Worm (Caenorhabditis elegans) whole organism, young adult: ENCODE results near the gene D2045.5.

Source experiments
- B0019.2 ChIP-seq: fragments of 200-800 bp; sonication (Bioruptor generic); conservative IDR thresholded peaks from 2 replicates; pipeline ENCODE4 v1.3.6; 2022; ENCODE audit warnings: missing genetic modification reagents, missing genetic modification characterization, missing compliant biosample characterization
- B0035.1 ChIP-seq: sonication (generic microtip); optimal IDR thresholded peaks from 2 replicates; lab custom pipeline; 2016; ENCODE audit warnings: missing genetic modification characterization, mild to moderate bottlenecking, missing compliant biosample characterization, missing genotype, missing genetic modification reagents
- C06A6.2 ChIP-seq: fragments of 200-800 bp; sonication (Bioruptor generic); conservative IDR thresholded peaks from 2 replicates; pipeline ENCODE4 v1.3.6; 2022; ENCODE audit warnings: missing genetic modification characterization, missing compliant biosample characterization
- C17E4.6 ChIP-seq: fragments of 200-800 bp; sonication (Bioruptor generic); IDR thresholded peaks from 2 replicates; pipeline ENCODE4 v1.3.6; 2022; ENCODE audit warnings: missing genetic modification reagents, missing genetic modification characterization, missing compliant biosample characterization
- F23B12.7 ChIP-seq: sonication (generic microtip); optimal IDR thresholded peaks from 2 replicates; lab custom pipeline; 2017; ENCODE audit warnings: missing genetic modification characterization, mild to moderate bottlenecking, missing compliant biosample characterization, antibody characterized with exemption, moderate library complexity; ENCODE audit not compliant: insufficient read depth
- F33H1.4 ChIP-seq: fragments of 200-800 bp; sonication (Bioruptor generic); IDR thresholded peaks from 2 replicates; pipeline ENCODE4 v1.3.6; 2022; ENCODE audit warnings: missing genetic modification reagents, missing genetic modification characterization, missing compliant biosample characterization
- F49E8.2 ChIP-seq: sonication (generic microtip); optimal IDR thresholded peaks from 3 replicates; lab custom pipeline; 2017; ENCODE audit warnings: missing genetic modification characterization, mild to moderate bottlenecking, missing compliant biosample characterization, antibody characterized with exemption, moderate library complexity; ENCODE audit not compliant: insufficient read depth
- F52B5.7 ChIP-seq: sonication (generic microtip); optimal IDR thresholded peaks from 2 replicates; lab custom pipeline; 2016; ENCODE audit warnings: mild to moderate bottlenecking, missing genetic modification characterization, missing compliant biosample characterization
- Y56A3A.18 ChIP-seq: fragments of 200-800 bp; sonication (Bioruptor generic); IDR thresholded peaks from 2 replicates; pipeline ENCODE4 v1.3.6; 2022; ENCODE audit warnings: missing genetic modification reagents, missing genetic modification characterization, missing compliant biosample characterization
- Y95B8A.8 ChIP-seq: fragments of 200-800 bp; sonication (Bioruptor generic); IDR thresholded peaks from 2 replicates; pipeline ENCODE4 v1.3.6; 2022; ENCODE audit warnings: missing genetic modification reagents, missing genetic modification characterization, missing compliant biosample characterization
- ZK185.1 ChIP-seq: sonication (generic microtip); optimal IDR thresholded peaks from 2 replicates; lab custom pipeline; 2016; ENCODE audit warnings: mild to moderate bottlenecking, missing genetic modification characterization, missing compliant biosample characterization; ENCODE audit not compliant: poor library complexity, severe bottlenecking
- ama-1 ChIP-seq, 3 experiments: fragments of 150-350 bp in 1 of 3; sonication (generic microtip) in 2 of 3; optimal IDR thresholded peaks; 2 replicates each; lab custom pipeline; 2014 to 2018; ENCODE audit warnings: missing biosample characterization in 2 of 3, missing genetic modification characterization in 2 of 3, missing genetic modification reagents in 2 of 3
- aptf-3 ChIP-seq: fragments of 200-800 bp; sonication (Bioruptor generic); IDR thresholded peaks from 2 replicates; pipeline ENCODE4 v1.3.6; 2022; ENCODE audit warnings: missing genetic modification characterization, missing compliant biosample characterization
- atf-7 ChIP-seq: sonication (generic microtip); optimal IDR thresholded peaks from 2 replicates; lab custom pipeline; 2017; ENCODE audit warnings: mild to moderate bottlenecking, missing genetic modification characterization, missing compliant biosample characterization
- bed-1 ChIP-seq: fragments of 200-800 bp; sonication (Bioruptor generic); IDR thresholded peaks from 2 replicates; pipeline ENCODE4 v1.3.6; 2022; ENCODE audit warnings: missing genetic modification reagents, missing genetic modification characterization, missing compliant biosample characterization
- bed-2 ChIP-seq: fragments of 200-800 bp; sonication (Bioruptor generic); IDR thresholded peaks from 2 replicates; pipeline ENCODE4 v1.3.6; 2022; ENCODE audit warnings: missing genetic modification reagents, missing genetic modification characterization, missing compliant biosample characterization
- ccch-3 ChIP-seq: fragments of 200-800 bp; sonication (Bioruptor generic); optimal IDR thresholded peaks from 2 replicates; lab custom pipeline; 2018; ENCODE audit warnings: mild to moderate bottlenecking, missing genetic modification characterization, missing compliant biosample characterization
- cebp-2 ChIP-seq: fragments of 200-800 bp; sonication (Bioruptor generic); IDR thresholded peaks from 2 replicates; pipeline ENCODE4 v1.3.6; 2022; ENCODE audit warnings: missing genetic modification characterization, missing compliant biosample characterization
- ceh-100 ChIP-seq: fragments of 200-800 bp; sonication (Bioruptor generic); IDR thresholded peaks from 2 replicates; pipeline ENCODE4 v1.3.6; 2022; ENCODE audit warnings: missing genetic modification reagents, missing genetic modification characterization, missing compliant biosample characterization
- ceh-91 ChIP-seq: fragments of 200-800 bp; sonication (Bioruptor generic); IDR thresholded peaks from 2 replicates; pipeline ENCODE4 v1.3.6; 2022; ENCODE audit warnings: missing genetic modification reagents, missing genetic modification characterization, missing compliant biosample characterization
- dpl-1 ChIP-seq: fragments of 150-350 bp; optimal IDR thresholded peaks from 2 replicates; lab custom pipeline; 2014; ENCODE audit warnings: missing biosample characterization, missing genetic modification reagents, missing genetic modification characterization
- efl-1 ChIP-seq: fragments of 150-350 bp; optimal IDR thresholded peaks from 2 replicates; lab custom pipeline; 2014; ENCODE audit warnings: missing biosample characterization, missing genetic modification reagents, missing genetic modification characterization
- egl-18 ChIP-seq: fragments of 200-800 bp; sonication (Bioruptor generic); IDR thresholded peaks from 2 replicates; pipeline ENCODE4 v1.3.6; 2022; ENCODE audit warnings: missing genetic modification reagents, missing genetic modification characterization, missing compliant biosample characterization
- egrh-3 ChIP-seq: fragments of 200-800 bp; sonication (Bioruptor generic); IDR thresholded peaks from 2 replicates; pipeline ENCODE4 v1.3.6; 2022; ENCODE audit warnings: missing genetic modification reagents, missing genetic modification characterization, missing compliant biosample characterization
- ekl-4 ChIP-seq: fragments of 200-800 bp; sonication (Bioruptor generic); IDR thresholded peaks from 2 replicates; pipeline ENCODE4 v1.3.6; 2022; ENCODE audit warnings: missing genetic modification reagents, missing genetic modification characterization, missing compliant biosample characterization
- hmg-1.2 ChIP-seq: fragments of 200-800 bp; sonication (Bioruptor generic); IDR thresholded peaks from 2 replicates; pipeline ENCODE4 v1.3.6; 2022; ENCODE audit warnings: missing genetic modification reagents, missing genetic modification characterization, missing compliant biosample characterization
- hsf-1 ChIP-seq: fragments of 200-800 bp; sonication (Bioruptor generic); IDR thresholded peaks from 2 replicates; pipeline ENCODE4 v1.3.6; 2022; ENCODE audit warnings: missing genetic modification reagents, missing genetic modification characterization, missing compliant biosample characterization
- lag-1 ChIP-seq: fragments of 200-800 bp; sonication (Bioruptor generic); IDR thresholded peaks from 2 replicates; pipeline ENCODE4 v1.3.6; 2022; ENCODE audit warnings: missing genetic modification reagents, missing genetic modification characterization, missing compliant biosample characterization
- lin-26 ChIP-seq: fragments of 200-800 bp; sonication (Bioruptor generic); IDR thresholded peaks from 2 replicates; pipeline ENCODE4 v1.3.6; 2022; ENCODE audit warnings: missing genetic modification reagents, missing genetic modification characterization, missing compliant biosample characterization
- lin-35 ChIP-seq, 3 experiments: fragments of 150-350 bp in 2 of 3; sonication (generic microtip) in 1 of 3; optimal IDR thresholded peaks; 2 replicates each; lab custom pipeline; 2014 to 2018; ENCODE audit warnings: missing biosample characterization in 3 of 3, missing genetic modification characterization in 3 of 3, missing genetic modification reagents in 3 of 3
- lin-54 ChIP-seq: fragments of 200-800 bp; sonication (Bioruptor generic); optimal IDR thresholded peaks from 2 replicates; lab custom pipeline; 2018; ENCODE audit warnings: mild to moderate bottlenecking, missing genetic modification characterization, missing compliant biosample characterization
- lsl-1 ChIP-seq: fragments of 200-800 bp; sonication (Bioruptor generic); optimal IDR thresholded peaks from 2 replicates; lab custom pipeline; 2018; ENCODE audit warnings: mild to moderate bottlenecking, missing genetic modification characterization, moderate library complexity, missing compliant biosample characterization
- nfya-2 ChIP-seq: fragments of 200-800 bp; sonication (Bioruptor generic); IDR thresholded peaks from 2 replicates; pipeline ENCODE4 v1.3.6; 2022; ENCODE audit warnings: missing genetic modification reagents, missing genetic modification characterization, missing compliant biosample characterization
- nhr-80 ChIP-seq: sonication (generic microtip); optimal IDR thresholded peaks from 2 replicates; lab custom pipeline; 2016; ENCODE audit warnings: missing genetic modification characterization, missing compliant biosample characterization
- pbrm-1 ChIP-seq: fragments of 200-800 bp; sonication (Bioruptor generic); IDR thresholded peaks from 2 replicates; pipeline ENCODE4 v1.3.6; 2022; ENCODE audit warnings: missing genetic modification reagents, missing genetic modification characterization, missing compliant biosample characterization
- pha-4 ChIP-seq: fragments of 150-350 bp; sonication (generic microtip); optimal IDR thresholded peaks from 2 replicates; lab custom pipeline; 2014; ENCODE audit warnings: missing biosample characterization, missing genetic modification reagents, missing genetic modification characterization
- rec-8 ChIP-seq, 2 experiments: sonication (generic microtip); optimal IDR thresholded peaks; 2 replicates each; lab custom pipeline; 2016; ENCODE audit warnings: mild to moderate bottlenecking in 2 of 2, missing genetic modification characterization in 2 of 2, missing genetic modification reagents in 2 of 2, missing genotype in 2 of 2, missing biosample characterization in 1 of 2, missing compliant biosample characterization in 1 of 2, moderate library complexity in 1 of 2
- rpc-1 ChIP-seq, 2 experiments: fragments of 150-350 bp in 1 of 2; sonication (generic microtip) in 1 of 2; optimal IDR thresholded peaks; 2 replicates each; lab custom pipeline; 2014 to 2018; ENCODE audit warnings: missing biosample characterization in 1 of 2, missing genetic modification characterization in 1 of 2, missing genetic modification reagents in 1 of 2, missing genotype in 1 of 2
- snpc-1.1 ChIP-seq: sonication (generic microtip); optimal IDR thresholded peaks from 2 replicates; lab custom pipeline; 2017; ENCODE audit warnings: missing genetic modification characterization, mild to moderate bottlenecking, missing compliant biosample characterization, antibody characterized with exemption, moderate library complexity, missing genotype, missing genetic modification reagents; ENCODE audit not compliant: insufficient read depth
- snpc-1.3 ChIP-seq: sonication (generic microtip); optimal IDR thresholded peaks from 2 replicates; lab custom pipeline; 2017; ENCODE audit warnings: missing genetic modification characterization, mild to moderate bottlenecking, missing compliant biosample characterization, antibody characterized with exemption, moderate library complexity, missing genotype, missing genetic modification reagents; ENCODE audit not compliant: insufficient read depth
- somi-1 ChIP-seq: fragments of 200-800 bp; sonication (Bioruptor generic); optimal IDR thresholded peaks from 2 replicates; lab custom pipeline; 2018; ENCODE audit warnings: mild to moderate bottlenecking, missing genetic modification characterization, missing compliant biosample characterization
- tbx-9 ChIP-seq: sonication (generic microtip); optimal IDR thresholded peaks from 2 replicates; lab custom pipeline; 2016; ENCODE audit warnings: borderline replicate concordance, missing genetic modification characterization, inconsistent platforms, missing compliant biosample characterization
- unc-130 ChIP-seq: sonication (generic microtip); optimal IDR thresholded peaks from 2 replicates; lab custom pipeline; 2016; ENCODE audit warnings: missing genetic modification reagents, missing genetic modification characterization, missing compliant biosample characterization
- zfh-2 ChIP-seq: fragments of 200-800 bp; sonication (Bioruptor generic); conservative IDR thresholded peaks from 2 replicates; pipeline ENCODE4 v1.3.6; 2022; ENCODE audit warnings: missing genetic modification reagents, missing genetic modification characterization, missing compliant biosample characterization
- ztf-25 ChIP-seq: fragments of 200-800 bp; sonication (Bioruptor generic); IDR thresholded peaks from 2 replicates; pipeline ENCODE4 v1.3.6; 2022; ENCODE audit warnings: missing genetic modification reagents, missing genetic modification characterization, missing compliant biosample characterization

Gene D2045.5

DNA sequence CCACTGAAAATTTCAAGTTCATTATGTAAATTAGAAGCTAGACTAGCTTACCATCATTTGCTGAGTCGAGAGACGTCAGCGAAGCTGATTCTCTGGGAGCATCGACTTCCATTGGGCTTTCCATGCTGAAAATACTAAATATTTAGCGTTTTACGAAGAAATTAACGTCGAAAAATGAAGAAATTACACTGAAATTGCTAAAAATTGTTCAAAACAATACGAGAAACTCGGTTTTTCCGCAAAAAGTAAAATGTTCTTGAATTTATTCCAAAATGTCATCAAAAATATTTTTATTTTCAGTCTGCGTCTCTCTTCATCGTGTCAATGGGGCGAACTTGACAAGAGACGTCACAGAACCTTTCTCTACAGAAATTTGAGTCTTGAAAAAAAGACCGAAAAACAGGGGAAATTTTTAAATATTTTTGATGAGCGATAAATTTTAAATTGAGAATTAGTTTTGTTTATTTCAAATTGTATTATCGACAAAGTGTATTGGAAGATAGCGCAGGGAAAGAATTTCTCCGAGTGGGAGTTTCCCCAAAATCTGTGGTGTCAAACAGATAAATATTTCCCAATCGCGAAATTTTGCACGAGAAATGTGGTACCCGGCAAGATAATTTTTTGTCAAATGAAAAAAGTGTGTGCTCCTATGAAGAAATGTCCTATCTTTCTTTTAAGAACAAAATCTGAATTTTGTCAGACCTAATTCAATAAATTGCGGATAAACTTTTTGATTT lies 8.8 kb downstream of the D2045.5 start, which contains the start of gene ecps-1 (continued):
- TF ChIP-seq C17E4.6 (GFP tag; lab: Robert Waterston, UW) (peak; percentile 70), aptf-3 (GFP tag; lab: Robert Waterston, UW) (no peak), F49E8.2 (peak; percentile 84), ama-1 (optimal IDR thresholded peaks at IDR 0.05; lab: Kevin White, UChicago) (no peak), ama-1 (GFP tag; optimal IDR thresholded peaks at IDR 0.05; lab: Kevin White, UChicago) (no peak), snpc-1.3 (tag; lab: Kevin White, UChicago) (peak; percentile 79), F33H1.4 (GFP tag; lab: Robert Waterston, UW) (peak; percentile 74), cebp-2 (GFP tag; lab: Robert Waterston, UW) (no peak), F23B12.7 (tag; lab: Kevin White, UChicago) (peak; percentile 87), bed-2 (GFP tag; lab: Robert Waterston, UW) (peak; percentile 62; the same call in 1 of the 2 replicates), C06A6.2 (peak; percentile 74), Y56A3A.18 (GFP tag; lab: Robert Waterston, UW) (no peak), lin-35 (GFP tag; optimal IDR thresholded peaks at IDR 0.05; lab: Kevin White, UChicago) (peak in 1 of 3 experiments; percentile 66), somi-1 (GFP tag; lab: Kevin White, UChicago) (peak; percentile 48), F52B5.7 (tag; lab: Kevin White, UChicago) (no peak), hsf-1 (GFP tag; lab: Robert Waterston, UW) (no peak), tbx-9 (tag; lab: Kevin White, UChicago) (no peak), bed-1 (GFP tag; lab: Robert Waterston, UW) (no peak), lsl-1 (GFP tag; lab: Kevin White, UChicago) (peak; percentile 79), ceh-100 (GFP tag; lab: Robert Waterston, UW) (peak; percentile 100), ekl-4 (GFP tag; lab: Robert Waterston, UW) (peak; percentile 84; the same call in 1 of the 2 replicates), B0035.1 (tag; lab: Kevin White, UChicago) (no peak), rpc-1 (optimal IDR thresholded peaks at IDR 0.05; lab: Kevin White, UChicago) (no peak), rpc-1 (tag; optimal IDR thresholded peaks at IDR 0.05; lab: Kevin White, UChicago) (no peak), egl-18 (GFP tag; lab: Robert Waterston, UW) (no peak), atf-7 (tag; lab: Kevin White, UChicago) (no peak), rec-8 (tag; optimal IDR thresholded peaks at IDR 0.05; lab: Kevin White, UChicago) (peak; percentile 6 to 37), lin-26 (GFP tag; lab: Robert Waterston, UW) (peak; percentile 25; the same call in 1 of the 2 replicates), nhr-80 (tag; lab: Kevin White, UChicago) (no peak), lag-1 (GFP tag; lab: Robert Waterston, UW) (no peak), ZK185.1 (tag; lab: Kevin White, UChicago) (peak; percentile 90), efl-1 (peak; percentile 64), nfya-2 (GFP tag; lab: Robert Waterston, UW) (no peak), pha-4 (tag; lab: Kevin White, UChicago) (peak; percentile 67), snpc-1.1 (tag; lab: Kevin White, UChicago) (peak; percentile 73), hmg-1.2 (GFP tag; lab: Robert Waterston, UW) (peak; percentile 82), lin-54 (GFP tag; lab: Kevin White, UChicago) (peak; percentile 88), dpl-1 (GFP tag; lab: Kevin White, UChicago) (no peak), pbrm-1 (peak; percentile 94), ceh-91 (GFP tag; lab: Robert Waterston, UW) (peak; percentile 86), zfh-2 (no peak), Y95B8A.8 (GFP tag; lab: Robert Waterston, UW) (peak; percentile 82), ztf-25 (GFP tag; lab: Robert Waterston, UW) (peak; percentile 84), unc-130 (GFP tag; lab: Kevin White, UChicago) (peak; percentile 93), egrh-3 (peak; percentile 44; the same call in 1 of the 2 replicates), B0019.2 (peak; percentile 80), ccch-3 (GFP tag; lab: Kevin White, UChicago) (peak; percentile 91)
